Fruit fly (Drosophila melanogaster): ENCODE results near the gene vari.

- no peak for TF ChIP-seq Dll (optimal IDR thresholded peaks at IDR 0.05)
- TF ChIP-seq pan (optimal IDR thresholded peaks at IDR 0.05), result no peak
- no peak for TF ChIP-seq CG8478 (optimal IDR thresholded peaks at IDR 0.05)
- no peak for TF ChIP-seq psq (optimal IDR thresholded peaks at IDR 0.05)
Observed at dm6 chr2L:20793881-20794280, 3.0 kb downstream of the vari start.

Measured in whole organism.